Worm (Caenorhabditis elegans) whole organism, L3 larva: ENCODE measurements around the gene C15H9.5.

ENCODE experiments used
- R02D3.7 ChIP-seq: fragments of 150-350 bp; optimal IDR thresholded peaks from 2 replicates; lab custom pipeline; 2014; ENCODE audit warnings: missing biosample characterization, missing genetic modification characterization
- ceh-9 ChIP-seq: sonication (generic microtip); optimal IDR thresholded peaks from 2 replicates; lab custom pipeline; 2018; ENCODE audit warnings: missing biosample characterization, missing genetic modification characterization
- lin-15B ChIP-seq: fragments of 150-350 bp; optimal IDR thresholded peaks from 2 replicates; lab custom pipeline; 2014; ENCODE audit warnings: missing biosample characterization, missing genetic modification characterization
- mdl-1 ChIP-seq: fragments of 150-350 bp; optimal IDR thresholded peaks from 2 replicates; lab custom pipeline; 2014; ENCODE audit warnings: missing biosample characterization, missing genetic modification characterization
- mml-1 ChIP-seq: fragments of 150-350 bp; sonication (generic microtip); optimal IDR thresholded peaks from 3 replicates; lab custom pipeline; 2014; ENCODE audit warnings: missing biosample characterization, missing genetic modification characterization
- nfya-1 ChIP-seq: sonication (generic microtip); optimal IDR thresholded peaks from 2 replicates; lab custom pipeline; 2017; ENCODE audit warnings: missing genetic modification characterization, mild to moderate bottlenecking, missing compliant biosample characterization, antibody characterized with exemption, moderate library complexity; ENCODE audit not compliant: insufficient read depth
- nhr-11 ChIP-seq: fragments of 150-350 bp; optimal IDR thresholded peaks from 2 replicates; lab custom pipeline; 2014; ENCODE audit warnings: missing biosample characterization, missing genetic modification characterization
- nhr-237 ChIP-seq: fragments of 150-350 bp; optimal IDR thresholded peaks from 2 replicates; lab custom pipeline; 2014; ENCODE audit warnings: missing biosample characterization, missing genetic modification characterization
- nhr-76 ChIP-seq: fragments of 150-350 bp; sonication (generic microtip); optimal IDR thresholded peaks from 5 replicates; lab custom pipeline; 2014; ENCODE audit warnings: missing biosample characterization, missing genetic modification characterization
- pqm-1 ChIP-seq: fragments of 150-350 bp; optimal IDR thresholded peaks from 2 replicates; lab custom pipeline; 2017; ENCODE audit warnings: missing biosample characterization, missing genetic modification characterization, inconsistent platforms
- ztf-4 ChIP-seq: fragments of 150-350 bp; optimal IDR thresholded peaks from 2 replicates; lab custom pipeline; 2014; ENCODE audit warnings: missing biosample characterization, missing genetic modification characterization

ce11 chrX:6118086-6118825, 25.2 kb downstream of the C15H9.5 start, which contains the start of gene C15H9.2:
- TF ChIP-seq nhr-76 (tag; lab: Kevin White, UChicago) (no peak), lin-15B (tag; lab: Kevin White, UChicago) (no peak), mdl-1 (tag; lab: Kevin White, UChicago) (no peak), nhr-237 (tag; lab: Kevin White, UChicago) (no peak), ztf-4 (tag; lab: Kevin White, UChicago) (no peak), ceh-9 (tag; lab: Kevin White, UChicago) (no peak), R02D3.7 (tag; lab: Kevin White, UChicago) (no peak), mml-1 (tag; lab: Kevin White, UChicago) (no peak), nhr-11 (no peak), pqm-1 (tag; lab: Kevin White, UChicago) (peak; percentile 47), nfya-1 (tag; lab: Kevin White, UChicago) (peak; percentile 6)
